Worm (Caenorhabditis elegans) whole organism, L4 larva: Measurements from ENCODE around the gene srv-2.

Experiments used
- F49E8.2 ChIP-seq: sonication (generic microtip); optimal IDR thresholded peaks from 2 replicates; lab custom pipeline; 2016; ENCODE audit warnings: missing compliant biosample characterization, mild to moderate bottlenecking, missing genetic modification characterization, borderline replicate concordance
- R02D3.7 ChIP-seq: fragments of 150-350 bp; sonication (generic microtip); optimal IDR thresholded peaks from 3 replicates; lab custom pipeline; 2014; ENCODE audit warnings: missing biosample characterization, missing genetic modification characterization
- T26A8.4 ChIP-seq: fragments of 200-800 bp; sonication (Bioruptor generic); IDR thresholded peaks from 2 replicates; pipeline ENCODE4 v1.3.6; 2022; ENCODE audit warnings: missing genetic modification characterization, missing compliant biosample characterization
- ctbp-1 ChIP-seq: fragments of 200-800 bp; sonication (Bioruptor generic); IDR thresholded peaks from 2 replicates; pipeline ENCODE4 v1.3.6; 2022; ENCODE audit warnings: missing genetic modification reagents, missing genetic modification characterization, missing compliant biosample characterization
- daf-8 ChIP-seq: fragments of 200-800 bp; sonication (Bioruptor generic); IDR thresholded peaks from 2 replicates; pipeline ENCODE4 v1.3.6; 2022; ENCODE audit warnings: missing genetic modification characterization, missing compliant biosample characterization
- egl-27 ChIP-seq: sonication (generic microtip); optimal IDR thresholded peaks from 3 replicates; lab custom pipeline; 2017; ENCODE audit warnings: missing biosample characterization, missing genetic modification reagents, missing genetic modification characterization
- fkh-10 ChIP-seq: fragments of 150-350 bp; optimal IDR thresholded peaks from 2 replicates; lab custom pipeline; 2014; ENCODE audit warnings: missing biosample characterization, missing genetic modification reagents, missing genetic modification characterization
- lin-13 ChIP-seq: fragments of 150-350 bp; optimal IDR thresholded peaks from 2 replicates; lab custom pipeline; 2014; ENCODE audit warnings: missing biosample characterization, missing genetic modification reagents, missing genetic modification characterization
- lin-39 ChIP-seq: fragments of 150-350 bp; optimal IDR thresholded peaks from 2 replicates; lab custom pipeline; 2014; ENCODE audit warnings: missing biosample characterization, missing genetic modification reagents, missing genetic modification characterization
- nhr-11 ChIP-seq: fragments of 150-350 bp; optimal IDR thresholded peaks from 2 replicates; lab custom pipeline; 2014; ENCODE audit warnings: missing biosample characterization, missing genetic modification characterization
- nhr-6 ChIP-seq: fragments of 150-350 bp; optimal IDR thresholded peaks from 2 replicates; lab custom pipeline; 2014; ENCODE audit warnings: missing biosample characterization, missing genetic modification characterization
- skn-1 ChIP-seq: fragments of 150-350 bp; optimal IDR thresholded peaks from 2 replicates; lab custom pipeline; 2014; ENCODE audit warnings: missing biosample characterization, missing genetic modification characterization
- zag-1 ChIP-seq: fragments of 150-350 bp; optimal IDR thresholded peaks from 2 replicates; lab custom pipeline; 2014; ENCODE audit warnings: missing biosample characterization, missing genetic modification characterization
- ztf-11 ChIP-seq: fragments of 150-350 bp; optimal IDR thresholded peaks from 2 replicates; lab custom pipeline; 2014; ENCODE audit warnings: missing biosample characterization, missing genetic modification characterization

DNA sequence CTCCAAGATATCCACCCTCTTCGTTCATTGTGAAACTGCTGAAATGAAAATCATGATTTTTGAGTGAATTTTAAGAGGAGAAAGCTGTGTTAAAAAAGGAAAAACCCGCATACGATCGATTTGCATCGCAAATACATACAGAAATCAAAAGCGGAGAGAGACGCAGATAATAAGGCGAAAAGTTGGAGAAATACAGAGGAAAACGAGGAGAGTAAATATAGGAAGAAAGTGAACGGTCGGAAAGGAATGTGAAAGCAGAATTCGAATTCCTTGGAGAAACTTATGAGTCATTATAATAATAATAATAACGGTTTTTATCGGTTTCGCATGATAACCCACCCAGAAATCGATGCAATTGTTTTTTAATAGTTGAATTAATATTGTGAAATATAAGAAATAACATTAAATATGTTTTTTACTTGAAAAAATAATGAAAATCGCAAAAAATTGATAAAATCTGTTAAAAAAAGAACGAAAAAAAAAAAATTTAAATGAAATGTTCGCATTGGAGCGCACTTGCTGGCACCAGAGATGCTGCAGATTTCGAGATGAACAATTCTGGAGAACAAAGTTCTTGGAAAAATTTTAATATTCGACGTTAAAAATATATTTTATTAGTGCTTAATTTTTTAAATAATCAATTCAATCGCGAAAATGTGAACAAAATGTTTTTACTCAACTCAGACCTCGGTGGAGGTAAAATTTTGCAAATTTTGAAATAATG, 5.3 kb upstream of the srv-2 start, which contains the start of gene ccm-3:
- TF ChIP-seq R02D3.7 (tag; lab: Kevin White, UChicago) (no peak), daf-8 (GFP tag; lab: Robert Waterston, UW) (no peak), ctbp-1 (no peak), zag-1 (tag; lab: Kevin White, UChicago) (no peak), skn-1 (no peak), fkh-10 (GFP tag; lab: Kevin White, UChicago) (peak; percentile 15), ztf-11 (tag; lab: Kevin White, UChicago) (no peak), lin-13 (GFP tag; lab: Kevin White, UChicago) (no peak), nhr-11 (peak; percentile 17), lin-39 (tag; lab: Kevin White, UChicago) (no peak), F49E8.2 (tag; lab: Kevin White, UChicago) (no peak), egl-27 (tag; lab: Kevin White, UChicago) (no peak), T26A8.4 (GFP tag; lab: Robert Waterston, UW) (no peak), nhr-6 (tag; lab: Kevin White, UChicago) (no peak)
